Worm (Caenorhabditis elegans) whole organism, mixed stage, embryonic: ENCODE measurements around the gene edg-1.

Experiments
- nhr-12 ChIP-seq: fragments of 150-350 bp; optimal IDR thresholded peaks from 2 replicates; lab custom pipeline; 2014; ENCODE audit warnings: missing biosample characterization, missing genetic modification characterization
- ztf-11 ChIP-seq: fragments of 150-350 bp; optimal IDR thresholded peaks from 2 replicates; lab custom pipeline; 2014; ENCODE audit warnings: missing biosample characterization, missing genetic modification characterization

DNA sequence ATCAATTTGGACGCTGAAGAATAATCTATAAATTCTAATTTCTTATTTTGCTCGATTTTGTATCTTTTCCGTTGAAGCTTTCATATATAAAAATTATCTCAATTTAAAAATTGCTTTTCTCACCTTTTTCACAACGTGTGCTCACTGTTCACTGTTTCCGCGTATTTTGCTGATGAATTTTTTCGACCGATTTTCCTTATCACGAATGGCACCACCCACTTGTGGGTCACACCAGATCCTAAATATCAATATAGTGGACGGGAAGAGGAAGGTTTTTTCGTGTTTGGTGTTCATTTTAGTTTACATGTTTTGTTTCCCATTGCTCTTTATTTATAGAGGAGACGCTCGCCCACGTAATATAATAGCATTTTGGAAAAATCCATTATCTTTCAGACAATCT lies 4.9 kb upstream of the edg-1 start:
- TF ChIP-seq ztf-11 (tag; lab: Kevin White, UChicago) (no peak), nhr-12 (tag; lab: Kevin White, UChicago) (no peak)
